Worm (Caenorhabditis elegans) whole organism, young adult: ENCODE data around the gene Y37E11AM.4.

Source experiments
- F23B12.7 ChIP-seq: sonication (generic microtip); optimal IDR thresholded peaks from 2 replicates; lab custom pipeline; 2017; ENCODE audit warnings: missing genetic modification characterization, mild to moderate bottlenecking, missing compliant biosample characterization, antibody characterized with exemption, moderate library complexity; ENCODE audit not compliant: insufficient read depth
- F39B2.1 ChIP-seq: fragments of 200-800 bp; sonication (Bioruptor generic); IDR thresholded peaks from 2 replicates; pipeline ENCODE4 v1.3.6; 2022; ENCODE audit warnings: missing genetic modification reagents, missing genetic modification characterization, missing compliant biosample characterization
- F55B11.4 ChIP-seq: sonication (generic microtip); optimal IDR thresholded peaks from 2 replicates; lab custom pipeline; 2016; ENCODE audit warnings: missing compliant biosample characterization, missing genetic modification characterization, borderline replicate concordance; ENCODE audit not compliant: insufficient read depth
- F57A8.1 ChIP-seq: fragments of 200-800 bp; sonication (Bioruptor generic); optimal IDR thresholded peaks from 2 replicates; lab custom pipeline; 2018; ENCODE audit warnings: mild to moderate bottlenecking, missing genetic modification characterization, moderate library complexity, missing compliant biosample characterization
- T07F8.4 ChIP-seq: sonication (generic microtip); optimal IDR thresholded peaks from 2 replicates; lab custom pipeline; 2016; ENCODE audit warnings: mild to moderate bottlenecking, missing genetic modification characterization, moderate library complexity, missing compliant biosample characterization
- T26A5.8 ChIP-seq: sonication (generic microtip); optimal IDR thresholded peaks from 2 replicates; lab custom pipeline; 2016; ENCODE audit warnings: missing genetic modification characterization, missing compliant biosample characterization
- Y56A3A.18 ChIP-seq: fragments of 200-800 bp; sonication (Bioruptor generic); IDR thresholded peaks from 2 replicates; pipeline ENCODE4 v1.3.6; 2022; ENCODE audit warnings: missing genetic modification reagents, missing genetic modification characterization, missing compliant biosample characterization
- athp-1 ChIP-seq: sonication (generic microtip); optimal IDR thresholded peaks from 2 replicates; lab custom pipeline; 2017; ENCODE audit warnings: mild to moderate bottlenecking, missing genetic modification characterization, missing compliant biosample characterization
- cebp-1 ChIP-seq, 2 experiments: fragments of 200-800 bp in 1 of 2; sonication (Bioruptor generic) in 1 of 2; sonication (generic microtip) in 1 of 2; IDR thresholded peaks in 1 of 2; optimal IDR thresholded peaks in 1 of 2; 2 replicates each; pipeline versions ENCODE4 v1.3.6 to Lab custom; 2017 to 2022; ENCODE audit warnings: missing compliant biosample characterization in 2 of 2, missing genetic modification characterization in 2 of 2, mild to moderate bottlenecking in 1 of 2, missing genetic modification reagents in 1 of 2, moderate library complexity in 1 of 2
- ceh-27 ChIP-seq: fragments of 200-800 bp; sonication (Bioruptor generic); optimal IDR thresholded peaks from 2 replicates; lab custom pipeline; 2018; ENCODE audit warnings: mild to moderate bottlenecking, missing genetic modification characterization, moderate library complexity, missing compliant biosample characterization
- ceh-40 ChIP-seq: fragments of 200-800 bp; sonication (Bioruptor generic); IDR thresholded peaks from 2 replicates; pipeline ENCODE4 v1.3.6; 2022; ENCODE audit warnings: missing genetic modification characterization, missing compliant biosample characterization
- ceh-58 ChIP-seq: fragments of 200-800 bp; sonication (Bioruptor generic); IDR thresholded peaks from 2 replicates; pipeline ENCODE4 v1.3.6; 2022; ENCODE audit warnings: missing genetic modification characterization, missing compliant biosample characterization
- dox-1 ChIP-seq: fragments of 200-800 bp; sonication (Bioruptor generic); IDR thresholded peaks from 2 replicates; pipeline ENCODE4 v1.3.6; 2022; ENCODE audit warnings: missing genetic modification reagents, missing genetic modification characterization, missing compliant biosample characterization
- him-1 ChIP-seq: sonication (generic microtip); optimal IDR thresholded peaks from 2 replicates; lab custom pipeline; 2016; ENCODE audit warnings: missing genotype, missing genetic modification reagents, missing genetic modification characterization, missing compliant biosample characterization
- hmg-20 ChIP-seq: fragments of 200-800 bp; sonication (Bioruptor generic); IDR thresholded peaks from 2 replicates; pipeline ENCODE4 v1.3.6; 2022; ENCODE audit warnings: missing genetic modification reagents, missing genetic modification characterization, missing compliant biosample characterization
- lag-1 ChIP-seq: fragments of 200-800 bp; sonication (Bioruptor generic); IDR thresholded peaks from 2 replicates; pipeline ENCODE4 v1.3.6; 2022; ENCODE audit warnings: missing genetic modification reagents, missing genetic modification characterization, missing compliant biosample characterization
- let-526 ChIP-seq: fragments of 200-800 bp; sonication (Bioruptor generic); IDR thresholded peaks from 2 replicates; pipeline ENCODE4 v1.3.6; 2022; ENCODE audit warnings: missing genetic modification reagents, missing genetic modification characterization, missing compliant biosample characterization
- let-607 ChIP-seq, 2 experiments: fragments of 200-800 bp in 1 of 2; sonication (Bioruptor generic) in 1 of 2; sonication (generic microtip) in 1 of 2; optimal IDR thresholded peaks; 2 replicates each; lab custom pipeline; 2016 to 2018; ENCODE audit warnings: mild to moderate bottlenecking in 2 of 2, missing compliant biosample characterization in 2 of 2, missing genetic modification characterization in 2 of 2, moderate library complexity in 2 of 2, missing genotype in 1 of 2
- lsl-1 ChIP-seq: fragments of 200-800 bp; sonication (Bioruptor generic); optimal IDR thresholded peaks from 2 replicates; lab custom pipeline; 2018; ENCODE audit warnings: mild to moderate bottlenecking, missing genetic modification characterization, moderate library complexity, missing compliant biosample characterization
- lsy-27 ChIP-seq: sonication (generic microtip); optimal IDR thresholded peaks from 2 replicates; lab custom pipeline; 2017; ENCODE audit warnings: missing genetic modification characterization, mild to moderate bottlenecking, missing compliant biosample characterization, antibody characterized with exemption, missing genotype, borderline replicate concordance; ENCODE audit not compliant: insufficient read depth
- nhr-120 ChIP-seq: fragments of 200-800 bp; sonication (Bioruptor generic); IDR thresholded peaks from 2 replicates; pipeline ENCODE4 v1.3.6; 2022; ENCODE audit warnings: missing genetic modification characterization, missing compliant biosample characterization
- nhr-179 ChIP-seq: sonication (generic microtip); optimal IDR thresholded peaks from 2 replicates; lab custom pipeline; 2016; ENCODE audit warnings: mild to moderate bottlenecking, missing genetic modification characterization, missing compliant biosample characterization
- nhr-80 ChIP-seq: sonication (generic microtip); optimal IDR thresholded peaks from 2 replicates; lab custom pipeline; 2016; ENCODE audit warnings: missing genetic modification characterization, missing compliant biosample characterization
- pha-4 ChIP-seq: fragments of 150-350 bp; sonication (generic microtip); optimal IDR thresholded peaks from 2 replicates; lab custom pipeline; 2014; ENCODE audit warnings: missing biosample characterization, missing genetic modification reagents, missing genetic modification characterization
- rec-8 ChIP-seq, 2 experiments: sonication (generic microtip); optimal IDR thresholded peaks; 2 replicates each; lab custom pipeline; 2016; ENCODE audit warnings: mild to moderate bottlenecking in 2 of 2, missing genetic modification characterization in 2 of 2, missing genetic modification reagents in 2 of 2, missing genotype in 2 of 2, missing biosample characterization in 1 of 2, missing compliant biosample characterization in 1 of 2, moderate library complexity in 1 of 2
- rpc-1 ChIP-seq, 2 experiments: fragments of 150-350 bp in 1 of 2; sonication (generic microtip) in 1 of 2; optimal IDR thresholded peaks; 2 replicates each; lab custom pipeline; 2014 to 2018; ENCODE audit warnings: missing biosample characterization in 1 of 2, missing genetic modification characterization in 1 of 2, missing genetic modification reagents in 1 of 2, missing genotype in 1 of 2
- snpc-1.1 ChIP-seq: sonication (generic microtip); optimal IDR thresholded peaks from 2 replicates; lab custom pipeline; 2017; ENCODE audit warnings: missing genetic modification characterization, mild to moderate bottlenecking, missing compliant biosample characterization, antibody characterized with exemption, moderate library complexity, missing genotype, missing genetic modification reagents; ENCODE audit not compliant: insufficient read depth
- snpc-1.3 ChIP-seq: sonication (generic microtip); optimal IDR thresholded peaks from 2 replicates; lab custom pipeline; 2017; ENCODE audit warnings: missing genetic modification characterization, mild to moderate bottlenecking, missing compliant biosample characterization, antibody characterized with exemption, moderate library complexity, missing genotype, missing genetic modification reagents; ENCODE audit not compliant: insufficient read depth
- tbx-9 ChIP-seq: sonication (generic microtip); optimal IDR thresholded peaks from 2 replicates; lab custom pipeline; 2016; ENCODE audit warnings: borderline replicate concordance, missing genetic modification characterization, inconsistent platforms, missing compliant biosample characterization
- tlf-1 ChIP-seq: fragments of 200-800 bp; sonication (Bioruptor generic); optimal IDR thresholded peaks from 2 replicates; lab custom pipeline; 2018; ENCODE audit warnings: mild to moderate bottlenecking, missing genetic modification characterization, missing compliant biosample characterization
- unc-62 ChIP-seq: fragments of 150-350 bp; optimal IDR thresholded peaks from 2 replicates; lab custom pipeline; 2014; ENCODE audit warnings: missing biosample characterization, missing genetic modification reagents, missing genetic modification characterization
- xnd-1 ChIP-seq: sonication (generic microtip); optimal IDR thresholded peaks from 2 replicates; lab custom pipeline; 2016; ENCODE audit warnings: missing genotype, missing genetic modification reagents, missing genetic modification characterization, missing compliant biosample characterization
- zfh-2 ChIP-seq: fragments of 200-800 bp; sonication (Bioruptor generic); conservative IDR thresholded peaks from 2 replicates; pipeline ENCODE4 v1.3.6; 2022; ENCODE audit warnings: missing genetic modification reagents, missing genetic modification characterization, missing compliant biosample characterization
- zim-3 ChIP-seq: sonication (generic microtip); optimal IDR thresholded peaks from 2 replicates; lab custom pipeline; 2017; ENCODE audit warnings: mild to moderate bottlenecking, missing genetic modification characterization, moderate library complexity, missing compliant biosample characterization
- ztf-22 ChIP-seq: fragments of 200-800 bp; sonication (Bioruptor generic); optimal IDR thresholded peaks from 2 replicates; lab custom pipeline; 2018; ENCODE audit warnings: mild to moderate bottlenecking, missing genetic modification characterization, moderate library complexity, missing compliant biosample characterization
- ztf-28 ChIP-seq: fragments of 200-800 bp; sonication (Bioruptor generic); IDR thresholded peaks from 2 replicates; pipeline ENCODE4 v1.3.6; 2022; ENCODE audit warnings: missing genetic modification reagents, missing genetic modification characterization, missing compliant biosample characterization
- ztf-3 ChIP-seq: fragments of 200-800 bp; sonication (Bioruptor generic); optimal IDR thresholded peaks from 2 replicates; lab custom pipeline; 2018; ENCODE audit warnings: mild to moderate bottlenecking, missing genetic modification characterization, missing compliant biosample characterization
- ztf-6 ChIP-seq: fragments of 200-800 bp; sonication (Bioruptor generic); IDR thresholded peaks from 2 replicates; pipeline ENCODE4 v1.3.6; 2022; ENCODE audit warnings: missing genetic modification reagents, missing genetic modification characterization, missing compliant biosample characterization

Gene Y37E11AM.4

ce11 chrIV:3725845-3726244, 3.3 kb upstream of the Y37E11AM.4 start, which contains the start of gene smgl-2 (continued):
- TF ChIP-seq tlf-1 (GFP tag; lab: Kevin White, UChicago) = no peak
- no peak for TF ChIP-seq rpc-1 (optimal IDR thresholded peaks at IDR 0.05; lab: Kevin White, UChicago)
- TF ChIP-seq rpc-1 (tag; optimal IDR thresholded peaks at IDR 0.05; lab: Kevin White, UChicago) = no peak
- TF ChIP-seq him-1 (tag; lab: Kevin White, UChicago) = no peak
- TF ChIP-seq ztf-22 (GFP tag; lab: Kevin White, UChicago) = no peak
- TF ChIP-seq ztf-3 (GFP tag; lab: Kevin White, UChicago) = no peak

ce11 chrIV:3725361-3725760, 2.8 kb upstream of the Y37E11AM.4 start, which contains the start of gene Y37E11AM.2:
Gene Y37E11AM.2 (minus strand): TSS chrIV:3725461.
- TF ChIP-seq zfh-2 (0 out of 2 replicates have a peak, but pooled peaks have one; percentile 17), nhr-80 (tag; lab: Kevin White, UChicago) (no peak)

DNA sequence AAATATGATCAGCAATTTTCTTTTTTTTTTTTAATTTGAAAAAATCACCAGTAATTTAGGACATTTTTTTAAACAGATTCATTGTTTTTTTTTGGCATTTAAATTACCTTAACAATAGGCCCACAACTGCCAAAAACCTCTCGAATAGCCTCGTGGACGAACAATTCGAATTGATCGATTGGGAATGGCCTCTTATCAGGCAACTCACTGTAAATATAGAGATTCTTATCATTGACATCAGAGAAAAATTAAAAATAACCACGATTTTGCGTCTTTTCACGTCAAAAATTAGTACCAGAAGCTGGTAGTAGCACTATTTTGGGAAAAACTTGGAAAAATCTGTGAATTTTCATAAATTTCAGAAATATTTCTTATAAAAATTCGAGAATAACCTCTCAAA, 617 bp downstream of the Y37E11AM.4 start:
- no peak for TF ChIP-seq pha-4 (tag; lab: Kevin White, UChicago)
- no peak for TF ChIP-seq ceh-40 (GFP tag; lab: Robert Waterston, UW)
- no peak for TF ChIP-seq T07F8.4 (tag; lab: Kevin White, UChicago)
- TF ChIP-seq Y56A3A.18 (GFP tag; lab: Robert Waterston, UW) = no peak
- TF ChIP-seq unc-62 (GFP tag; lab: Kevin White, UChicago) = no peak
- no peak for TF ChIP-seq dox-1 (GFP tag; lab: Robert Waterston, UW)

DNA sequence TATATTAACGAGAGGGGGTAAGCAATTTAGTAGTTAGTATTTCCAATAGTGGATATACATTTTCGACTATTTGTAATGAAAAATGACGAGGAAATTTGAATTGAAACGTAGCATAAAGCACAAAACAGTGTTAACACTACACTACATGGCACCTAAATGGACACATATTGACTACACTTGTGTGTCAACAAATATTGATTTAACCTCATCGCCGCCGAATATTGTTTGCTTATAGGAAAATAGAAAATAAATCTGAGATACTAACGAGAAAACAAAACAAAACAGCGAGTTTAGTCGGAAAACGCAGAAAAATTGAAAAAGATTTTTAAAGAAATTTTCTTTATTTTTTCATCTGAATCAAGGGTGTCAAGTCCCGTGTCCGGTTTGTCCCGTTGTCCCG, 1.9 kb downstream of the Y37E11AM.4 start:
- TF ChIP-seq F55B11.4 (tag; lab: Kevin White, UChicago) (no peak), hmg-20 (GFP tag; lab: Robert Waterston, UW) (no peak), xnd-1 (tag; lab: Kevin White, UChicago) (no peak), rec-8 (tag; optimal IDR thresholded peaks at IDR 0.05; lab: Kevin White, UChicago) (no peak), F23B12.7 (tag; lab: Kevin White, UChicago) (no peak), T26A5.8 (tag; lab: Kevin White, UChicago) (no peak), lag-1 (GFP tag; lab: Robert Waterston, UW) (no peak), snpc-1.3 (tag; lab: Kevin White, UChicago) (no peak), F39B2.1 (no peak), zim-3 (tag; lab: Kevin White, UChicago) (no peak), zfh-2 (no peak), cebp-1 (GFP tag; IDR thresholded peaks at IDR 0.05; lab: Robert Waterston, UW) (no peak), cebp-1 (tag; optimal IDR thresholded peaks at IDR 0.05; lab: Kevin White, UChicago) (no peak), nhr-120 (GFP tag; lab: Robert Waterston, UW) (no peak), ztf-28 (GFP tag; lab: Robert Waterston, UW) (no peak)

DNA sequence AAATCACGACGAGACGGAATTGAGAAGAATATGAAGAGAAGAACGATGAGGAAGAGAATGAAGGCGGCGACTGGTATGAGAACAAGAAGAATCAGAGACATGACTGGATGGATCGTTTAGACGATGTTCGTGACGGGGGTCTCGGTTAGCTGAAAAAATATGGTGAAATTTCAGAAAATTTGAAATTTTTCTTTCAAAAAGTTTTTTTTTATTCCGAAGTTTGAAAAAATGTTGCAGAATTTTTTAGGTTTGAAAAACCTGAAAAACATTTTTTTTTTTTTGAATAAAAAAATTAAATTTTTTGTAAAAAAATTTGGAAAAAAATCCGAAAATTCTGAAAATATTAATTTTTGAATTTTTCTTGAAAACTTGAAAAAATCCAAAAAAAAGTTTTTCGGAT, 3.5 kb downstream of the Y37E11AM.4 start, which contains the start of gene Y37E11AM.3:
TSS of gene Y37E11AM.3 (minus strand) at position 101 of the 400 bp plus-strand sequence.
- no peak for TF ChIP-seq nhr-80 (tag; lab: Kevin White, UChicago)
- no peak for TF ChIP-seq ceh-58 (GFP tag; lab: Robert Waterston, UW)
- TF ChIP-seq snpc-1.1 (tag; lab: Kevin White, UChicago) = no peak
- no peak for TF ChIP-seq hmg-20 (GFP tag; lab: Robert Waterston, UW)
- TF ChIP-seq let-526 (GFP tag; lab: Robert Waterston, UW) = no peak
- TF ChIP-seq ztf-6 (GFP tag; lab: Robert Waterston, UW) = no peak
- TF ChIP-seq nhr-179 (tag; lab: Kevin White, UChicago) = no peak
- TF ChIP-seq F57A8.1 (GFP tag; lab: Kevin White, UChicago) = no peak
- TF ChIP-seq lsl-1 = no peak
- no peak for TF ChIP-seq ceh-27 (GFP tag; lab: Kevin White, UChicago)
- no peak for TF ChIP-seq let-607 (tag; optimal IDR thresholded peaks at IDR 0.05; lab: Kevin White, UChicago)
- TF ChIP-seq tbx-9 (tag; lab: Kevin White, UChicago) = no peak
- TF ChIP-seq lsy-27 = no peak
- no peak for TF ChIP-seq athp-1 (tag; lab: Kevin White, UChicago)
